Fruit fly (Drosophila melanogaster) whole organism: Measurements from ENCODE around the gene IntS2.

Experiments used
- CG8478 ChIP-seq: fragments of >200 bp; optimal IDR thresholded peaks from 2 replicates; lab custom pipeline; 2018; ENCODE audit warnings: inconsistent platforms
- Dll ChIP-seq: fragments of >200 bp; optimal IDR thresholded peaks from 2 replicates; lab custom pipeline; 2017
- pan ChIP-seq: fragments of >200 bp; optimal IDR thresholded peaks from 2 replicates; lab custom pipeline; 2017
- psq ChIP-seq: fragments of >200 bp; optimal IDR thresholded peaks from 2 replicates; lab custom pipeline; 2017
- usp ChIP-seq: fragments of >200 bp; optimal IDR thresholded peaks from 2 replicates; lab custom pipeline; 2017; ENCODE audit warnings: missing biosample characterization, missing genetic modification characterization, mixed read lengths

DNA sequence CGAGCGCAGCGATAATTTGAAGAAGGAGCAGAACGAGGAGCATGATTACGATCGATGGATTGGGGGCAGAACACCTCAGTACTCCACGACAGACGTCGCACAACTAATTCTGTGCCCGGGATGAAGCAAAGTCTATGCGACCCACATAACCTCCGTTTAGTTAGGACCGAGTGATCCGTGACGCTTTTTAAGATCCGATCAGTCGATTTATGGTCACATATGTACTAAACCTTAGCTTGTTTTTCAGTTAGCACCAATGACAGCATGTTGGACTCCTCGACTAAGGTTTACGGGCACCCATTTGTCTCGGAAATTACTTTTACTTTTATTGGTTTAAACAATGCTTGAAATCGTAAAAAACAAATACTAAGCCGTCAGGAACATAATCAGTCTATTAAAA, 15.2 kb upstream of the IntS2 start, which contains the start of gene CG12990:
- no peak for TF ChIP-seq Dll (lab: Kevin White, UChicago)
- no peak for TF ChIP-seq CG8478
- TF ChIP-seq pan: no peak
- TF ChIP-seq usp (GFP tag; lab: Kevin White, UChicago): no peak
- TF ChIP-seq psq (lab: Kevin White, UChicago): no peak
